Fruit fly (Drosophila melanogaster): ENCODE results near the gene Hml.

DNA sequence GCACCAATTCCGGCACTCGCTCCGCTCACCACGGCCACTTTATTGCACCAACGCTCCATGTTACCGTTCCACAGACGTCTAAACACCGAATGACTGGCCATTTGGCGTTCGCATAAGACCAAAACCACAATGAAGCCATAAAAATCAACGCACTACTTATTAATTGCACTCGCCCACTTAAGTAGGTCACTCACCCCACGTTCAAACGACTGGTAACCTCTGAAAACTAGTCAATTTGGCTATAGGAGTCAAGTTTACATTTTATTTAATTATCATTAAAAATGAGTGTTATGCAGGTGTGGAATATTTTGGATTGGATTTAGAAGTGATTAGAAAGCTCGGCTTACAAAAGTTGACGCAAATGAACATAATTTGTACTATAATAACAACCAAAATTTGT is 3.7 kb upstream of the Hml start, which contains the start of gene CG8757:
- TF ChIP-seq Myc (optimal IDR thresholded peaks at IDR 0.05) (no peak), psq (optimal IDR thresholded peaks at IDR 0.05) (no peak), ttk (optimal IDR thresholded peaks at IDR 0.05) (no peak), Sin3A (optimal IDR thresholded peaks at IDR 0.05) (no peak), insv (optimal IDR thresholded peaks at IDR 0.05) (no peak), h (optimal IDR thresholded peaks at IDR 0.05) (no peak)
